Fruit fly (Drosophila melanogaster): ENCODE measurements around the gene CrebA.

CrebA gene

DNA sequence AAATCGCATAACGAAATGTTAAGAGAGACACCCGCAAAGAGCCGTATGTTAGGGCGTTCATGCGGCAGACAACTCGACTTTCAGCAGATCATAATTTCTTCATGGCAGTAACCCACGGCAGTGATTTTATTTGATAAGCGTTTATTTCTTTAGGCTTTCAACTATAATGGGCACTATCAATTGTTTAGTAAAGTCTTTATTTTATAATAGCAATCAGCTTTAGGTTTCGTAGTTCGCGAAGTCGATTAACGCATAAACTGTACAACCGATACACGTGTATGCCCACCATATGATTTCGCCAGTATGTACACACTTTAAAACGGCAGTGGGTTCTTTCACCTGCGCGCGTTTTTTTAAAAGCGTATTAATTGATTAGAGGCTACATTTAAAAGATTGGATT, 27.0 kb upstream of the CrebA start, which contains the start of gene CG7841 (continued):
- peak; percentile 95 for TF ChIP-seq ac (GFP tag; optimal IDR thresholded peaks at IDR 0.05)
- peak; percentile 93 to 97 for TF ChIP-seq Pdp1 (GFP tag; optimal IDR thresholded peaks at IDR 0.05)
- TF ChIP-seq trem (tag; optimal IDR thresholded peaks at IDR 0.05), result peak; percentile 97
- TF ChIP-seq CG8944 (GFP tag; optimal IDR thresholded peaks at IDR 0.05), result peak; percentile 93
- no peak for TF ChIP-seq CG11560 (tag; IDR thresholded peaks at IDR 0.05)
- TF ChIP-seq CG31441 (GFP tag; IDR thresholded peaks at IDR 0.05), result peak; percentile 98
- TF ChIP-seq CG10979 (tag; optimal IDR thresholded peaks at IDR 0.05), result peak; percentile 99
- peak; percentile 99 for TF ChIP-seq CG18599 (GFP tag; optimal IDR thresholded peaks at IDR 0.05)
- peak; percentile 61 for TF ChIP-seq CG15073 (GFP tag; optimal IDR thresholded peaks at IDR 0.05)
- peak; percentile 99 for TF ChIP-seq CG17829 (tag; optimal IDR thresholded peaks at IDR 0.05)
- peak; percentile 96 for TF ChIP-seq kni (GFP tag; optimal IDR thresholded peaks at IDR 0.05)
- TF ChIP-seq gsb-n (tag; optimal IDR thresholded peaks at IDR 0.05), result peak; percentile 98
- TF ChIP-seq cwo (GFP tag; optimal IDR thresholded peaks at IDR 0.05), result peak; percentile 99
- peak; percentile 98 for TF ChIP-seq CG1233 (GFP tag; optimal IDR thresholded peaks at IDR 0.05)
- no peak for TF ChIP-seq Dfd (GFP tag; optimal IDR thresholded peaks at IDR 0.05)
- TF ChIP-seq Hr39 (optimal IDR thresholded peaks at IDR 0.05), result no peak
- TF ChIP-seq BEAF-32 (GFP tag; optimal IDR thresholded peaks at IDR 0.05), result peak; percentile 29
- peak; percentile 97 for TF ChIP-seq CG15011 (GFP tag; optimal IDR thresholded peaks at IDR 0.05)
- peak; percentile 97 for TF ChIP-seq sqz (GFP tag; optimal IDR thresholded peaks at IDR 0.05)
- no peak for TF ChIP-seq eve (GFP tag; optimal IDR thresholded peaks at IDR 0.05)
- TF ChIP-seq Optix (GFP tag; IDR thresholded peaks at IDR 0.05), result peak; percentile 94; the same call in 2 of the 3 replicates
- no peak for TF ChIP-seq nerfin-2 (GFP tag; IDR thresholded peaks at IDR 0.05; ENCODE audit: partially characterized antibody)
- TF ChIP-seq dimm (GFP tag; IDR thresholded peaks at IDR 0.05), result no peak
- TF ChIP-seq HLH3B (GFP tag; IDR thresholded peaks at IDR 0.05), result peak; percentile 96; the same call in 1 of the 2 replicates
- peak; percentile 99 for TF ChIP-seq tap (tag; optimal IDR thresholded peaks at IDR 0.05)
- TF ChIP-seq CG4820 (GFP tag; optimal IDR thresholded peaks at IDR 0.05), result peak; percentile 100
- peak; percentile 99 for TF ChIP-seq sens (GFP tag)
- TF ChIP-seq Lpt (GFP tag; optimal IDR thresholded peaks at IDR 0.05), result no peak
- TF ChIP-seq Mrtf (GFP tag; IDR thresholded peaks at IDR 0.05), result no peak; the same call in 2 of the 3 replicates
- TF ChIP-seq bcd (GFP tag; optimal IDR thresholded peaks at IDR 0.05), result peak; percentile 96
- peak; percentile 99 for TF ChIP-seq CG2202 (tag; optimal IDR thresholded peaks at IDR 0.05)
- peak; percentile 95 for TF ChIP-seq ash1 (GFP tag; optimal IDR thresholded peaks at IDR 0.05)
- TF ChIP-seq HLHmδ (GFP tag; optimal IDR thresholded peaks at IDR 0.05), result peak; percentile 14
- TF ChIP-seq CG3726 (GFP tag; IDR thresholded peaks at IDR 0.05), result no peak; the same call in 2 of the 3 replicates
- peak; percentile 97 for TF ChIP-seq NK7.1 (GFP tag; optimal IDR thresholded peaks at IDR 0.05)
- TF ChIP-seq schlank (tag; optimal IDR thresholded peaks at IDR 0.05), result peak; percentile 97
- TF ChIP-seq odd (GFP tag; optimal IDR thresholded peaks at IDR 0.05), result peak; percentile 99
- peak; percentile 97 for TF ChIP-seq CG15601 (tag; optimal IDR thresholded peaks at IDR 0.05)
- TF ChIP-seq CG13287 (GFP tag; IDR thresholded peaks at IDR 0.05; ENCODE audit: partially characterized antibody), result peak; percentile 42; the same call in 1 of the 2 replicates
- TF ChIP-seq CG12391 (tag; optimal IDR thresholded peaks at IDR 0.05), result peak; percentile 99
- peak; percentile 93 for TF ChIP-seq ken (GFP tag; IDR thresholded peaks at IDR 0.05)
- peak; percentile 92 for TF ChIP-seq trh (GFP tag; optimal IDR thresholded peaks at IDR 0.05)
- peak; percentile 80 for TF ChIP-seq CG3995 (GFP tag; optimal IDR thresholded peaks at IDR 0.05)
- peak; percentile 97 for TF ChIP-seq MTF-1 (GFP tag; optimal IDR thresholded peaks at IDR 0.05; ENCODE audit: borderline replicate concordance)
- peak; percentile 97 for TF ChIP-seq CG30403 (GFP tag; optimal IDR thresholded peaks at IDR 0.05)
- TF ChIP-seq Side (GFP tag; optimal IDR thresholded peaks at IDR 0.05), result peak; percentile 98
- TF ChIP-seq CG18764 (GFP tag; optimal IDR thresholded peaks at IDR 0.05), result peak; percentile 94
- TF ChIP-seq Antp (GFP tag; optimal IDR thresholded peaks at IDR 0.05), result peak; percentile 95
- TF ChIP-seq Doc2 (GFP tag; IDR thresholded peaks at IDR 0.05), result no peak
- peak; percentile 97 for TF ChIP-seq seq (GFP tag; IDR thresholded peaks at IDR 0.05)
- peak; percentile 95 for TF ChIP-seq wek (GFP tag; optimal IDR thresholded peaks at IDR 0.05)

All from whole organism, embryonic.